Worm (Caenorhabditis elegans): ENCODE data around the gene ints-5.

Gene ints-5

ce11 chrV:18511847-18512246 lies 21.9 kb upstream of the ints-5 start:
- TF ChIP-seq efl-1 (optimal IDR thresholded peaks at IDR 0.05) (no peak), efl-1 (GFP tag; optimal IDR thresholded peaks at IDR 0.05 in 1 of 2) (peak in 1 of 2 experiments; percentile 69), unc-30 (tag; optimal IDR thresholded peaks at IDR 0.05) (no peak)

ce11 chrV:18516496-18516895 lies 17.3 kb upstream of the ints-5 start, which contains the start of gene hmit-1.1:
Gene hmit-1.1, plus strand, starts transcription at chrV:18516789.
- peak in 1 of 2 experiments; percentile 11 for TF ChIP-seq lin-35 (GFP tag; optimal IDR thresholded peaks at IDR 0.05)
- peak; percentile 95 for TF ChIP-seq elt-2 (tag; optimal IDR thresholded peaks at IDR 0.05)
- TF ChIP-seq efl-3 (GFP tag; optimal IDR thresholded peaks at IDR 0.05), result no peak
- no peak for TF ChIP-seq nhr-237 (tag; optimal IDR thresholded peaks at IDR 0.05)
- no peak for TF ChIP-seq efl-1 (optimal IDR thresholded peaks at IDR 0.05)
- TF ChIP-seq efl-1 (GFP tag; optimal IDR thresholded peaks at IDR 0.05 in 1 of 2), result peak in 1 of 2 experiments; percentile 84
- no peak for TF ChIP-seq swsn-7 (tag; optimal IDR thresholded peaks at IDR 0.05)
- peak; percentile 34 for TF ChIP-seq tlp-1 (tag; optimal IDR thresholded peaks at IDR 0.05)

ce11 chrV:18524460-18524859 lies 9.3 kb upstream of the ints-5 start, which contains the start of gene hmit-1.2:
Gene hmit-1.2, plus strand, starts transcription at chrV:18524760.
- TF ChIP-seq xbp-1 (tag; optimal IDR thresholded peaks at IDR 0.05) (no peak), nhr-47 (tag; optimal IDR thresholded peaks at IDR 0.05) (no peak), fkh-4 (tag; optimal IDR thresholded peaks at IDR 0.05; ENCODE audit: borderline replicate concordance) (no peak)

- no peak for TF ChIP-seq egl-27 (tag; optimal IDR thresholded peaks at IDR 0.05)
- no peak for TF ChIP-seq swsn-7 (tag; optimal IDR thresholded peaks at IDR 0.05)
- no peak for TF ChIP-seq ztf-4 (tag; optimal IDR thresholded peaks at IDR 0.05)
- no peak for TF ChIP-seq grh-1 (GFP tag; IDR thresholded peaks at IDR 0.05)
- TF ChIP-seq nhr-90 (tag; optimal IDR thresholded peaks at IDR 0.05; ENCODE audit: poor library complexity), result no peak
- TF ChIP-seq fkh-10 (GFP tag; optimal IDR thresholded peaks at IDR 0.05), result no peak
- no peak for TF ChIP-seq nhr-11 (tag; optimal IDR thresholded peaks at IDR 0.05)
Observed at ce11 chrV:18536015-18536414, 2.3 kb downstream of the ints-5 start.

ce11 chrV:18553750-18554149 lies 20.0 kb downstream of the ints-5 start, which contains the start of gene Y51A2D.8:
Gene Y51A2D.8, minus strand, starts transcription at chrV:18553850.
- TF ChIP-seq mab-9 (GFP tag; IDR thresholded peaks at IDR 0.05) (no peak), lin-15B (tag; optimal IDR thresholded peaks at IDR 0.05) (no peak)

- TF ChIP-seq lin-14 (GFP tag; optimal IDR thresholded peaks at IDR 0.05), result peak; percentile 32
- peak; percentile 42 for TF ChIP-seq nhr-71 (tag; optimal IDR thresholded peaks at IDR 0.05)
- TF ChIP-seq nhr-19 (GFP tag; conservative IDR thresholded peaks at IDR 0.05), result peak; percentile 28
- TF ChIP-seq rnt-1 (tag; optimal IDR thresholded peaks at IDR 0.05), result peak; percentile 51
- TF ChIP-seq C34B4.2 (tag; optimal IDR thresholded peaks at IDR 0.05), result no peak
- peak; percentile 38 for TF ChIP-seq unc-130 (tag; optimal IDR thresholded peaks at IDR 0.05)
- no peak for TF ChIP-seq tlp-1 (tag; optimal IDR thresholded peaks at IDR 0.05)
- no peak for TF ChIP-seq hlh-4 (tag; optimal IDR thresholded peaks at IDR 0.05)
Observed at ce11 chrV:18556488-18556887, 22.7 kb downstream of the ints-5 start, which contains the start of the genes ttr-24 and ttr-25. Gene ttr-24, minus strand, starts transcription at chrV:18556643. Gene ttr-25, plus strand, starts transcription at chrV:18556714.

- TF ChIP-seq efl-1 (optimal IDR thresholded peaks at IDR 0.05) (no peak), efl-1 (GFP tag; optimal IDR thresholded peaks at IDR 0.05 in 1 of 2) (peak in 1 of 2 experiments; percentile 73), fkh-8 (tag; optimal IDR thresholded peaks at IDR 0.05) (no peak), elt-3 (tag; optimal IDR thresholded peaks at IDR 0.05) (no peak), nhr-11 (tag; optimal IDR thresholded peaks at IDR 0.05) (no peak), ama-1 (optimal IDR thresholded peaks at IDR 0.05) (no peak), pax-3 (tag; optimal IDR thresholded peaks at IDR 0.05) (no peak), xbp-1 (tag; optimal IDR thresholded peaks at IDR 0.05) (no peak), nhr-77 (tag; optimal IDR thresholded peaks at IDR 0.05) (peak; percentile 8), lin-14 (GFP tag; optimal IDR thresholded peaks at IDR 0.05) (peak; percentile 6)
Observed at ce11 chrV:18560188-18560587, 26.4 kb downstream of the ints-5 start, which contains the start of gene ttr-26. Gene ttr-26, minus strand, starts transcription at chrV:18560288.
